Worm (Caenorhabditis elegans): ENCODE data around the gene C01G6.9.

- TF ChIP-seq nhr-77 (tag; optimal IDR thresholded peaks at IDR 0.05) (no peak), nhr-237 (tag; optimal IDR thresholded peaks at IDR 0.05) (no peak), snpc-4 (tag; optimal IDR thresholded peaks at IDR 0.05) (no peak), nhr-48 (tag; optimal IDR thresholded peaks at IDR 0.05) (no peak), egl-43 (GFP tag; IDR thresholded peaks at IDR 0.05) (no peak), lin-15B (tag; optimal IDR thresholded peaks at IDR 0.05) (no peak), unc-39 (tag; optimal IDR thresholded peaks at IDR 0.05) (no peak), F49E8.2 (tag; optimal IDR thresholded peaks at IDR 0.05; ENCODE audit: borderline replicate concordance) (no peak), F44E2.7 (GFP tag; IDR thresholded peaks at IDR 0.05) (no peak)
Observed at ce11 chrII:9314733-9315132, 19.1 kb upstream of the C01G6.9 start.
